Fruit fly (Drosophila melanogaster) whole organism, embryonic: ENCODE results near the gene peng.
A peak's percentile ranks its signal among the peaks of the same experiment; 100 is the strongest.

Experiments
- Bgb ChIP-seq: fragments of 200-800 bp; sonication (Bioruptor generic); IDR thresholded peaks from 2 replicates; pipeline ENCODE4 v1.3.6; 2022; ENCODE audit warnings: missing biosample characterization, missing genetic modification characterization; ENCODE audit not compliant: partially characterized antibody
- CG1233 ChIP-seq: fragments of 200-800 bp; sonication (Bioruptor generic); optimal IDR thresholded peaks from 4 replicates; lab custom pipeline; 2018; ENCODE audit warnings: missing biosample characterization, mild to moderate bottlenecking, missing genetic modification characterization
- CG12744 ChIP-seq: fragments of 200-800 bp; sonication (Bioruptor generic); optimal IDR thresholded peaks from 2 replicates; lab custom pipeline; 2016; ENCODE audit warnings: missing biosample characterization, missing genetic modification characterization
- CG13123 ChIP-seq: fragments of 200-800 bp; sonication (Bioruptor generic); optimal IDR thresholded peaks from 2 replicates; lab custom pipeline; 2016; ENCODE audit warnings: missing biosample characterization, missing genetic modification characterization
- CG18476 ChIP-seq: fragments of 200-800 bp; sonication (Bioruptor generic); optimal IDR thresholded peaks from 2 replicates; lab custom pipeline; 2016; ENCODE audit warnings: missing biosample characterization, mild to moderate bottlenecking, missing genetic modification characterization
- CG4328 ChIP-seq: fragments of 200-800 bp; sonication (Bioruptor generic); optimal IDR thresholded peaks from 3 replicates; lab custom pipeline; 2017; ENCODE audit warnings: missing biosample characterization, missing genetic modification reagents, missing genetic modification characterization
- CG4730 ChIP-seq: fragments of 200-800 bp; sonication (Bioruptor generic); IDR thresholded peaks from 2 replicates; pipeline ENCODE4 v1.3.6; 2022; ENCODE audit warnings: missing biosample characterization, missing genetic modification characterization
- CG6654 ChIP-seq: fragments of 200-800 bp; sonication (Bioruptor generic); optimal IDR thresholded peaks from 2 replicates; lab custom pipeline; 2017; ENCODE audit warnings: missing biosample characterization, mild to moderate bottlenecking, missing genetic modification characterization
- CG7963 ChIP-seq: fragments of 200-800 bp; sonication (Bioruptor generic); IDR thresholded peaks from 3 replicates; pipeline ENCODE4 v1.3.6; 2022; ENCODE audit warnings: missing biosample characterization, missing genetic modification characterization; ENCODE audit not compliant: partially characterized antibody
- CG8290 ChIP-seq, 3 experiments: fragments of 200-800 bp; sonication (Bioruptor generic); optimal IDR thresholded peaks; 2 replicates each; lab custom pipeline; 2016 to 2019; ENCODE audit warnings: missing biosample characterization in 3 of 3, missing genetic modification characterization in 3 of 3, mild to moderate bottlenecking in 2 of 3, moderate library complexity in 1 of 3
- Camta ChIP-seq: fragments of 200-800 bp; sonication (Bioruptor generic); optimal IDR thresholded peaks from 2 replicates; lab custom pipeline; 2016; ENCODE audit warnings: missing biosample characterization, missing genetic modification characterization
- Ets97D ChIP-seq: fragments of 200-800 bp; sonication (Bioruptor generic); optimal IDR thresholded peaks from 3 replicates; lab custom pipeline; 2016; ENCODE audit warnings: missing biosample characterization, missing genetic modification characterization
- HLH54F ChIP-seq: fragments of 200-800 bp; sonication (Bioruptor generic); optimal IDR thresholded peaks from 3 replicates; lab custom pipeline; 2016; ENCODE audit warnings: missing biosample characterization, missing genetic modification characterization
- MTF-1 ChIP-seq: fragments of 200-800 bp; sonication (Bioruptor generic); optimal IDR thresholded peaks from 2 replicates; lab custom pipeline; 2018; ENCODE audit warnings: missing biosample characterization, mild to moderate bottlenecking, missing genetic modification characterization, borderline replicate concordance
- Myb ChIP-seq: fragments of 200-800 bp; sonication (Bioruptor generic); optimal IDR thresholded peaks from 2 replicates; lab custom pipeline; 2016; ENCODE audit warnings: missing biosample characterization, missing genetic modification characterization
- Sin3A ChIP-seq: fragments of >200 bp; optimal IDR thresholded peaks from 2 replicates; lab custom pipeline; 2018
- Six4 ChIP-seq: fragments of 200-800 bp; sonication (Bioruptor generic); optimal IDR thresholded peaks from 2 replicates; lab custom pipeline; 2016; ENCODE audit warnings: missing biosample characterization, missing genetic modification characterization
- YL-1 ChIP-seq: fragments of 200-800 bp; sonication (Bioruptor generic); optimal IDR thresholded peaks from 3 replicates; lab custom pipeline; 2017; ENCODE audit warnings: missing biosample characterization, mild to moderate bottlenecking, missing genetic modification characterization
- ci ChIP-seq: fragments of 200-800 bp; sonication (Bioruptor generic); IDR thresholded peaks from 3 replicates; pipeline ENCODE4 v1.3.6; 2022; ENCODE audit warnings: missing biosample characterization, missing genetic modification characterization
- gfzf ChIP-seq: fragments of 200-800 bp; sonication (Bioruptor generic); optimal IDR thresholded peaks from 2 replicates; lab custom pipeline; 2016; ENCODE audit warnings: missing biosample characterization, mild to moderate bottlenecking, missing genetic modification characterization, moderate library complexity
- nerfin-1 ChIP-seq: fragments of 200-800 bp; sonication (Bioruptor generic); optimal IDR thresholded peaks from 3 replicates; lab custom pipeline; 2019; ENCODE audit warnings: missing biosample characterization, mild to moderate bottlenecking, missing genetic modification characterization, moderate library complexity
- p53 ChIP-seq: fragments of 200-800 bp; sonication (Bioruptor generic); optimal IDR thresholded peaks from 2 replicates; lab custom pipeline; 2016; ENCODE audit warnings: missing biosample characterization, missing genetic modification characterization
- stwl ChIP-seq: fragments of 200-800 bp; sonication (Bioruptor generic); optimal IDR thresholded peaks from 3 replicates; lab custom pipeline; 2018; ENCODE audit warnings: missing biosample characterization, mild to moderate bottlenecking, missing genetic modification characterization, moderate library complexity
- wor ChIP-seq: fragments of 200-800 bp; sonication (Bioruptor generic); IDR thresholded peaks from 2 replicates; pipeline ENCODE4 v1.3.6; 2022; ENCODE audit warnings: missing biosample characterization, missing genetic modification characterization

Gene peng

DNA sequence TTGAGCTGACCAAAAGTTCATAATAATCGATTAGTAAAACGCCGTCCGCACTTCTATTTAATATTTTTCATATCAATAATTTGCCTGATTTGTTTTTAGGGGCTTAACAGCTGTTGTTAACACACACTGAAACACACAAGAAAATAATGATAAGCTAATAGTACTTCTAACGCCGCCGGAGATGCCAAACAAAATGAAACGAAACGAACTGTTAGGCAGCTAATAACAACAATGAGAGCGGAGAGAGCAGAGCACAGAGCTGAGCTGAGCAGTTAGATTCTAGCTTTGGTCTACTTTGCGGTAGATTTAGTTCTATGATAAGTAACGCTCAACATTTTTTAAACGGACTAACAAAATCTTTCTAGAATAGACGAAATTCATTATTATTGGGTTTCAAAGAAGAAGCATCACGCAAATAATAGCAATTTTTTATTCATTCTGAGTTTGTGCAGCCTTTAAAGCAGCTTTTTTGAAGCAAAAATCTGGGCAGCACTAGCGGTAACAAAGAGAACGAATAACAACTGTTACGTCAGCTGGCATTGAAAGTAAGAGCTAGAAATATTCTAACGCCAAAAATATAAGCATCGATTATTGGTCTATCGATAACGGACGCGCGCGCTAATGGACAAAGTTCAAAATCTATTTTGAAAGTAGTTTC, 43.0 kb downstream of the peng start, which contains the start of gene Abca3 (continued):
- TF ChIP-seq CG6654 (GFP tag; lab: Kevin White, UChicago) (no peak), CG1233 (GFP tag; lab: Kevin White, UChicago) (peak; percentile 58), MTF-1 (no peak), HLH54F (GFP tag; lab: Kevin White, UChicago) (peak; percentile 50), stwl (tag; lab: Kevin White, UChicago) (peak; percentile 30), CG4730 (peak; percentile 19; the same call in 1 of the 2 replicates), Bgb (GFP tag; lab: Robert Waterston, UW) (no peak), CG18476 (GFP tag; lab: Kevin White, UChicago) (peak; percentile 3), CG7963 (GFP tag; lab: Robert Waterston, UW) (no peak), YL-1 (GFP tag; lab: Kevin White, UChicago) (peak; percentile 2), Myb (GFP tag; lab: Kevin White, UChicago) (peak; percentile 46), CG12744 (peak; percentile 30), nerfin-1 (no peak), wor (GFP tag; lab: Robert Waterston, UW) (no peak), Sin3A (lab: Kevin White, UChicago) (peak; percentile 38), ci (GFP tag; lab: Robert Waterston, UW) (no peak), Six4 (GFP tag; lab: Kevin White, UChicago) (no peak), CG8290 (GFP tag; optimal IDR thresholded peaks at IDR 0.05; lab: Kevin White, UChicago) (peak; percentile 45), CG8290 (tag; optimal IDR thresholded peaks at IDR 0.05; lab: Kevin White, UChicago) (peak in 1 of 2 experiments; percentile 29), CG13123 (GFP tag; lab: Kevin White, UChicago) (no peak), p53 (GFP tag; lab: Kevin White, UChicago) (no peak), Camta (GFP tag; lab: Kevin White, UChicago) (peak; percentile 40), Ets97D (GFP tag; lab: Kevin White, UChicago) (no peak), CG4328 (GFP tag; lab: Kevin White, UChicago) (peak; percentile 68), gfzf (peak; percentile 48)
